Worm (Caenorhabditis elegans) whole organism, young adult: Measurements from ENCODE around the gene C06G4.6.

ENCODE experiments used
- B0035.1 ChIP-seq: sonication (generic microtip); optimal IDR thresholded peaks from 2 replicates; lab custom pipeline; 2016; ENCODE audit warnings: missing genetic modification characterization, mild to moderate bottlenecking, missing compliant biosample characterization, missing genotype, missing genetic modification reagents
- B0261.1 ChIP-seq: sonication (generic microtip); optimal IDR thresholded peaks from 2 replicates; lab custom pipeline; 2016; ENCODE audit warnings: mild to moderate bottlenecking, missing genetic modification characterization, moderate library complexity, missing compliant biosample characterization
- B0336.3 ChIP-seq: fragments of 200-800 bp; sonication (Bioruptor generic); IDR thresholded peaks from 2 replicates; pipeline ENCODE4 v1.3.6; 2022; ENCODE audit warnings: missing genetic modification characterization, missing compliant biosample characterization
- C17E4.6 ChIP-seq: fragments of 200-800 bp; sonication (Bioruptor generic); IDR thresholded peaks from 2 replicates; pipeline ENCODE4 v1.3.6; 2022; ENCODE audit warnings: missing genetic modification reagents, missing genetic modification characterization, missing compliant biosample characterization
- F10E7.11 ChIP-seq: sonication (generic microtip); optimal IDR thresholded peaks from 2 replicates; lab custom pipeline; 2017; ENCODE audit warnings: mild to moderate bottlenecking, missing genetic modification characterization, moderate library complexity, missing compliant biosample characterization
- F33H1.4 ChIP-seq: fragments of 200-800 bp; sonication (Bioruptor generic); IDR thresholded peaks from 2 replicates; pipeline ENCODE4 v1.3.6; 2022; ENCODE audit warnings: missing genetic modification reagents, missing genetic modification characterization, missing compliant biosample characterization
- F52B5.7 ChIP-seq: sonication (generic microtip); optimal IDR thresholded peaks from 2 replicates; lab custom pipeline; 2016; ENCODE audit warnings: mild to moderate bottlenecking, missing genetic modification characterization, missing compliant biosample characterization
- F57C9.4 ChIP-seq: sonication (generic microtip); optimal IDR thresholded peaks from 2 replicates; lab custom pipeline; 2017; ENCODE audit warnings: mild to moderate bottlenecking, missing genetic modification characterization, missing compliant biosample characterization
- Y67H2A.10 ChIP-seq: fragments of 200-800 bp; sonication (Bioruptor generic); conservative IDR thresholded peaks from 2 replicates; pipeline ENCODE4 v1.3.6; 2022; ENCODE audit warnings: missing genetic modification reagents, missing genetic modification characterization, missing compliant biosample characterization
- ama-1 ChIP-seq, 3 experiments: fragments of 150-350 bp in 1 of 3; sonication (generic microtip) in 2 of 3; optimal IDR thresholded peaks; 2 replicates each; lab custom pipeline; 2014 to 2018; ENCODE audit warnings: missing biosample characterization in 2 of 3, missing genetic modification characterization in 2 of 3, missing genetic modification reagents in 2 of 3
- attf-5 ChIP-seq: fragments of 200-800 bp; sonication (Bioruptor generic); optimal IDR thresholded peaks from 2 replicates; lab custom pipeline; 2018; ENCODE audit warnings: mild to moderate bottlenecking, missing genetic modification characterization, missing compliant biosample characterization
- cebp-1 ChIP-seq, 2 experiments: fragments of 200-800 bp in 1 of 2; sonication (Bioruptor generic) in 1 of 2; sonication (generic microtip) in 1 of 2; IDR thresholded peaks in 1 of 2; optimal IDR thresholded peaks in 1 of 2; 2 replicates each; pipeline versions ENCODE4 v1.3.6 to Lab custom; 2017 to 2022; ENCODE audit warnings: missing compliant biosample characterization in 2 of 2, missing genetic modification characterization in 2 of 2, mild to moderate bottlenecking in 1 of 2, missing genetic modification reagents in 1 of 2, moderate library complexity in 1 of 2
- cebp-2 ChIP-seq: fragments of 200-800 bp; sonication (Bioruptor generic); IDR thresholded peaks from 2 replicates; pipeline ENCODE4 v1.3.6; 2022; ENCODE audit warnings: missing genetic modification characterization, missing compliant biosample characterization
- ceh-100 ChIP-seq: fragments of 200-800 bp; sonication (Bioruptor generic); IDR thresholded peaks from 2 replicates; pipeline ENCODE4 v1.3.6; 2022; ENCODE audit warnings: missing genetic modification reagents, missing genetic modification characterization, missing compliant biosample characterization
- ceh-40 ChIP-seq: fragments of 200-800 bp; sonication (Bioruptor generic); IDR thresholded peaks from 2 replicates; pipeline ENCODE4 v1.3.6; 2022; ENCODE audit warnings: missing genetic modification characterization, missing compliant biosample characterization
- ceh-79 ChIP-seq: sonication (generic microtip); optimal IDR thresholded peaks from 2 replicates; lab custom pipeline; 2017; ENCODE audit warnings: mild to moderate bottlenecking, missing genetic modification characterization, missing compliant biosample characterization
- chd-7 ChIP-seq: sonication (generic microtip); optimal IDR thresholded peaks from 2 replicates; lab custom pipeline; 2016; ENCODE audit warnings: mild to moderate bottlenecking, missing genetic modification characterization, moderate library complexity, missing compliant biosample characterization
- dox-1 ChIP-seq: fragments of 200-800 bp; sonication (Bioruptor generic); IDR thresholded peaks from 2 replicates; pipeline ENCODE4 v1.3.6; 2022; ENCODE audit warnings: missing genetic modification reagents, missing genetic modification characterization, missing compliant biosample characterization
- dpff-1 ChIP-seq: sonication (generic microtip); optimal IDR thresholded peaks from 2 replicates; lab custom pipeline; 2017; ENCODE audit warnings: mild to moderate bottlenecking, missing genetic modification characterization, missing compliant biosample characterization
- egl-44 ChIP-seq: fragments of 200-800 bp; sonication (Bioruptor generic); IDR thresholded peaks from 2 replicates; pipeline ENCODE4 v1.3.6; 2022; ENCODE audit warnings: missing genetic modification reagents, missing genetic modification characterization, missing compliant biosample characterization
- ets-4 ChIP-seq: fragments of 200-800 bp; sonication (Bioruptor generic); optimal IDR thresholded peaks from 2 replicates; lab custom pipeline; 2018; ENCODE audit warnings: mild to moderate bottlenecking, missing genetic modification characterization, missing compliant biosample characterization
- fkh-3 ChIP-seq: sonication (generic microtip); optimal IDR thresholded peaks from 2 replicates; lab custom pipeline; 2016; ENCODE audit warnings: mild to moderate bottlenecking, missing genetic modification characterization, missing compliant biosample characterization
- hlh-26 ChIP-seq: fragments of 200-800 bp; sonication (Bioruptor generic); conservative IDR thresholded peaks from 2 replicates; pipeline ENCODE4 v1.3.6; 2022; ENCODE audit warnings: missing genetic modification reagents, missing genetic modification characterization, missing compliant biosample characterization
- hsf-1 ChIP-seq: fragments of 200-800 bp; sonication (Bioruptor generic); IDR thresholded peaks from 2 replicates; pipeline ENCODE4 v1.3.6; 2022; ENCODE audit warnings: missing genetic modification reagents, missing genetic modification characterization, missing compliant biosample characterization
- lag-1 ChIP-seq: fragments of 200-800 bp; sonication (Bioruptor generic); IDR thresholded peaks from 2 replicates; pipeline ENCODE4 v1.3.6; 2022; ENCODE audit warnings: missing genetic modification reagents, missing genetic modification characterization, missing compliant biosample characterization
- lir-1 ChIP-seq: fragments of 200-800 bp; sonication (Bioruptor generic); conservative IDR thresholded peaks from 2 replicates; pipeline ENCODE4 v1.3.6; 2022; ENCODE audit warnings: missing genetic modification reagents, missing genetic modification characterization, missing compliant biosample characterization
- lsl-1 ChIP-seq: fragments of 200-800 bp; sonication (Bioruptor generic); optimal IDR thresholded peaks from 2 replicates; lab custom pipeline; 2018; ENCODE audit warnings: mild to moderate bottlenecking, missing genetic modification characterization, moderate library complexity, missing compliant biosample characterization
- madf-8 ChIP-seq: fragments of 200-800 bp; sonication (Bioruptor generic); conservative IDR thresholded peaks from 2 replicates; pipeline ENCODE4 v1.3.6; 2022; ENCODE audit warnings: missing genetic modification reagents, missing genetic modification characterization, missing compliant biosample characterization
- mcd-1 ChIP-seq: fragments of 200-800 bp; sonication (Bioruptor generic); IDR thresholded peaks from 2 replicates; pipeline ENCODE4 v1.3.6; 2022; ENCODE audit warnings: missing genetic modification reagents, missing genetic modification characterization, missing compliant biosample characterization
- mes-4 ChIP-seq: sonication (generic microtip); optimal IDR thresholded peaks from 2 replicates; lab custom pipeline; 2016; ENCODE audit warnings: missing genotype, missing genetic modification characterization, missing compliant biosample characterization
- nfya-1 ChIP-seq: sonication (generic microtip); optimal IDR thresholded peaks from 2 replicates; lab custom pipeline; 2017; ENCODE audit warnings: antibody characterized with exemption, missing compliant biosample characterization, missing genetic modification characterization, borderline replicate concordance; ENCODE audit not compliant: insufficient read depth
- nfyb-1 ChIP-seq: fragments of 200-800 bp; sonication (Bioruptor generic); IDR thresholded peaks from 2 replicates; pipeline ENCODE4 v1.3.6; 2022; ENCODE audit warnings: missing genetic modification reagents, missing genetic modification characterization, missing compliant biosample characterization
- nhr-120 ChIP-seq: fragments of 200-800 bp; sonication (Bioruptor generic); IDR thresholded peaks from 2 replicates; pipeline ENCODE4 v1.3.6; 2022; ENCODE audit warnings: missing genetic modification characterization, missing compliant biosample characterization
- nhr-179 ChIP-seq: sonication (generic microtip); optimal IDR thresholded peaks from 2 replicates; lab custom pipeline; 2016; ENCODE audit warnings: mild to moderate bottlenecking, missing genetic modification characterization, missing compliant biosample characterization
- nhr-80 ChIP-seq: sonication (generic microtip); optimal IDR thresholded peaks from 2 replicates; lab custom pipeline; 2016; ENCODE audit warnings: missing genetic modification characterization, missing compliant biosample characterization
- rec-8 ChIP-seq, 2 experiments: sonication (generic microtip); optimal IDR thresholded peaks; 2 replicates each; lab custom pipeline; 2016; ENCODE audit warnings: mild to moderate bottlenecking in 2 of 2, missing genetic modification characterization in 2 of 2, missing genetic modification reagents in 2 of 2, missing genotype in 2 of 2, missing biosample characterization in 1 of 2, missing compliant biosample characterization in 1 of 2, moderate library complexity in 1 of 2
- sea-2 ChIP-seq: fragments of 200-800 bp; sonication (Bioruptor generic); IDR thresholded peaks from 2 replicates; pipeline ENCODE4 v1.3.6; 2022; ENCODE audit warnings: missing genetic modification characterization, missing compliant biosample characterization
- snpc-1.1 ChIP-seq: sonication (generic microtip); optimal IDR thresholded peaks from 2 replicates; lab custom pipeline; 2017; ENCODE audit warnings: missing genetic modification characterization, mild to moderate bottlenecking, missing compliant biosample characterization, antibody characterized with exemption, moderate library complexity, missing genotype, missing genetic modification reagents; ENCODE audit not compliant: insufficient read depth
- snpc-1.3 ChIP-seq: sonication (generic microtip); optimal IDR thresholded peaks from 2 replicates; lab custom pipeline; 2017; ENCODE audit warnings: missing genetic modification characterization, mild to moderate bottlenecking, missing compliant biosample characterization, antibody characterized with exemption, moderate library complexity, missing genotype, missing genetic modification reagents; ENCODE audit not compliant: insufficient read depth
- somi-1 ChIP-seq: fragments of 200-800 bp; sonication (Bioruptor generic); optimal IDR thresholded peaks from 2 replicates; lab custom pipeline; 2018; ENCODE audit warnings: mild to moderate bottlenecking, missing genetic modification characterization, missing compliant biosample characterization
- sptf-2 ChIP-seq: fragments of 200-800 bp; sonication (Bioruptor generic); optimal IDR thresholded peaks from 2 replicates; lab custom pipeline; 2018; ENCODE audit warnings: mild to moderate bottlenecking, missing genetic modification characterization, missing compliant biosample characterization
- tbp1 ChIP-seq: fragments of 200-800 bp; sonication (Bioruptor generic); optimal IDR thresholded peaks from 2 replicates; lab custom pipeline; 2018; ENCODE audit warnings: mild to moderate bottlenecking, missing genetic modification characterization, missing compliant biosample characterization
- tlf-1 ChIP-seq: fragments of 200-800 bp; sonication (Bioruptor generic); optimal IDR thresholded peaks from 2 replicates; lab custom pipeline; 2018; ENCODE audit warnings: mild to moderate bottlenecking, missing genetic modification characterization, missing compliant biosample characterization
- unc-62 ChIP-seq: fragments of 150-350 bp; optimal IDR thresholded peaks from 2 replicates; lab custom pipeline; 2014; ENCODE audit warnings: missing biosample characterization, missing genetic modification reagents, missing genetic modification characterization
- zim-3 ChIP-seq: sonication (generic microtip); optimal IDR thresholded peaks from 2 replicates; lab custom pipeline; 2017; ENCODE audit warnings: mild to moderate bottlenecking, missing genetic modification characterization, moderate library complexity, missing compliant biosample characterization
- ztf-26 ChIP-seq: sonication (generic microtip); optimal IDR thresholded peaks from 2 replicates; lab custom pipeline; 2017; ENCODE audit warnings: missing genetic modification characterization, missing compliant biosample characterization

Gene C06G4.6

ce11 chrIII:7973201-7973767 lies 30.9 kb upstream of the C06G4.6 start, which contains the start of the genes eef-1B.1 and aco-2 (continued):
- TF ChIP-seq B0261.1 (tag; lab: Kevin White, UChicago) (no peak), fkh-3 (tag; lab: Kevin White, UChicago) (no peak), cebp-1 (GFP tag; IDR thresholded peaks at IDR 0.05; lab: Robert Waterston, UW) (peak; percentile 53; the same call in 1 of the 2 replicates), cebp-1 (tag; optimal IDR thresholded peaks at IDR 0.05; lab: Kevin White, UChicago) (peak; percentile 87), sea-2 (GFP tag; lab: Robert Waterston, UW) (no peak), ceh-40 (no peak), mes-4 (tag; lab: Kevin White, UChicago) (no peak), Y67H2A.10 (no peak), ztf-26 (tag; lab: Kevin White, UChicago) (peak; percentile 74), nhr-179 (tag; lab: Kevin White, UChicago) (no peak), lag-1 (GFP tag; lab: Robert Waterston, UW) (no peak), B0035.1 (tag; lab: Kevin White, UChicago) (no peak), dpff-1 (tag; lab: Kevin White, UChicago) (no peak), lir-1 (GFP tag; lab: Robert Waterston, UW) (peak; percentile 42; the same call in 1 of the 2 replicates), C17E4.6 (GFP tag; lab: Robert Waterston, UW) (no peak), chd-7 (tag; lab: Kevin White, UChicago) (no peak), hlh-26 (GFP tag; lab: Robert Waterston, UW) (no peak), F57C9.4 (tag; lab: Kevin White, UChicago) (no peak), ets-4 (GFP tag; lab: Kevin White, UChicago) (peak; percentile 63), snpc-1.3 (tag; lab: Kevin White, UChicago) (peak; percentile 11), hsf-1 (no peak), ceh-79 (tag; lab: Kevin White, UChicago) (no peak), F52B5.7 (tag; lab: Kevin White, UChicago) (no peak), nhr-120 (GFP tag; lab: Robert Waterston, UW) (no peak), nfyb-1 (GFP tag; lab: Robert Waterston, UW) (peak; percentile 85), somi-1 (no peak), tbp1 (GFP tag; lab: Kevin White, UChicago) (peak; percentile 70), sptf-2 (GFP tag; lab: Kevin White, UChicago) (no peak), snpc-1.1 (tag; lab: Kevin White, UChicago) (no peak), nfya-1 (tag; lab: Kevin White, UChicago) (no peak), cebp-2 (GFP tag; lab: Robert Waterston, UW) (no peak), ama-1 (optimal IDR thresholded peaks at IDR 0.05; lab: Kevin White, UChicago) (peak; percentile 33), ama-1 (GFP tag; optimal IDR thresholded peaks at IDR 0.05; lab: Kevin White, UChicago) (no peak), dox-1 (peak; percentile 88), ceh-100 (peak; percentile 68)

ce11 chrIII:7973968-7974607 lies 30.1 kb upstream of the C06G4.6 start:
- TF ChIP-seq nhr-80 (tag; lab: Kevin White, UChicago) (peak; percentile 26), lsl-1 (GFP tag; lab: Kevin White, UChicago) (peak; percentile 6), B0336.3 (GFP tag; lab: Robert Waterston, UW) (peak; percentile 24; the same call in 1 of the 2 replicates), attf-5 (GFP tag; lab: Kevin White, UChicago) (peak; percentile 26), tlf-1 (GFP tag; lab: Kevin White, UChicago) (peak; percentile 10), madf-8 (GFP tag; lab: Robert Waterston, UW) (no peak), mcd-1 (GFP tag; lab: Robert Waterston, UW) (peak; percentile 15; the same call in 1 of the 2 replicates), ets-4 (GFP tag; lab: Kevin White, UChicago) (peak; percentile 61), egl-44 (GFP tag; lab: Robert Waterston, UW) (no peak), rec-8 (tag; optimal IDR thresholded peaks at IDR 0.05; lab: Kevin White, UChicago) (no peak), zim-3 (tag; lab: Kevin White, UChicago) (no peak), F10E7.11 (no peak), lag-1 (GFP tag; lab: Robert Waterston, UW) (no peak), F33H1.4 (GFP tag; lab: Robert Waterston, UW) (no peak), unc-62 (GFP tag; lab: Kevin White, UChicago) (peak; percentile 3), cebp-1 (GFP tag; IDR thresholded peaks at IDR 0.05; lab: Robert Waterston, UW) (no peak), cebp-1 (tag; optimal IDR thresholded peaks at IDR 0.05; lab: Kevin White, UChicago) (peak; percentile 44)
